Worm (Caenorhabditis elegans) whole organism, L1 larva: ENCODE data around the gene D1086.11.

Experiments used
- dpl-1 ChIP-seq, 3 experiments: fragments of 150-350 bp in 2 of 3; sonication (generic microtip) in 1 of 3; optimal IDR thresholded peaks; 2 replicates each; lab custom pipeline; 2014 to 2017; ENCODE audit warnings: missing biosample characterization in 3 of 3, missing genetic modification characterization in 3 of 3, missing genetic modification reagents in 3 of 3
- elt-2 ChIP-seq: sonication (generic microtip); optimal IDR thresholded peaks from 2 replicates; lab custom pipeline; 2016; ENCODE audit warnings: missing genetic modification characterization, mild to moderate bottlenecking, inconsistent platforms, missing compliant biosample characterization, missing genetic modification reagents
- grh-1 ChIP-seq: fragments of 200-800 bp; sonication (Bioruptor generic); IDR thresholded peaks from 2 replicates; pipeline ENCODE4 v1.3.6; 2022; ENCODE audit warnings: missing genetic modification reagents, missing genetic modification characterization, missing compliant biosample characterization
- jun-1 ChIP-seq: fragments of 150-350 bp; optimal IDR thresholded peaks from 2 replicates; lab custom pipeline; 2014; ENCODE audit warnings: missing biosample characterization, missing genetic modification reagents, missing genetic modification characterization
- mep-1 ChIP-seq: fragments of 150-350 bp; optimal IDR thresholded peaks from 2 replicates; lab custom pipeline; 2014; ENCODE audit warnings: missing biosample characterization, missing genetic modification characterization
- snu-23 ChIP-seq: sonication (generic microtip); optimal IDR thresholded peaks from 2 replicates; lab custom pipeline; 2016; ENCODE audit warnings: missing genetic modification characterization, missing compliant biosample characterization
- unc-86 ChIP-seq: sonication (generic microtip); optimal IDR thresholded peaks from 2 replicates; lab custom pipeline; 2016; ENCODE audit warnings: missing genetic modification characterization, missing compliant biosample characterization
- unc-98 ChIP-seq: fragments of 200-800 bp; sonication (Bioruptor generic); IDR thresholded peaks from 2 replicates; pipeline ENCODE4 v1.3.6; 2022; ENCODE audit warnings: missing genetic modification characterization, missing compliant biosample characterization
- ztf-4 ChIP-seq: fragments of 150-350 bp; optimal IDR thresholded peaks from 2 replicates; lab custom pipeline; 2014; ENCODE audit warnings: missing biosample characterization, missing genetic modification characterization

DNA sequence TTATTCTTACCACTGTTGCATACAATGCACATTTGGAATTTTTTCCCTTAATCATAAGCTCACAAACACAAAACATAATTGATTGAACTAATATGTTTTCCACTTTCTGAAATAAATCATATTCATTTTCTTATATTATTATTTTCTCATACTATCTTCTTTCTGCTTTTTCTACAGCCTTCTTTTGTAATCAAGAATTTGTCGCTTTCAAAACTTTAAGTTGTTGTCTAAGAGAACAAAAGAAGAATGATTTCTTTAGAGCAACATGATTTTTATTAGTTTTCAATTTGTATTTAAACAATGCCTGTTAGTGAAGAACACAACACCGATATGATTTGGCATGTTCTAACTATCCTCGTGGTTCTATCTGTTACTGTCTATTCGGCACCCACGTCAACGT, 9.7 kb downstream of the D1086.11 start, which contains the start of gene D1086.7:
- TF ChIP-seq jun-1 (no peak), mep-1 (no peak), dpl-1 (GFP tag; optimal IDR thresholded peaks at IDR 0.05; lab: Kevin White, UChicago) (no peak), elt-2 (no peak), unc-98 (GFP tag; lab: Robert Waterston, UW) (no peak), grh-1 (GFP tag; lab: Robert Waterston, UW) (no peak), snu-23 (no peak), unc-86 (tag; lab: Kevin White, UChicago) (no peak), ztf-4 (no peak)
